Fruit fly (Drosophila melanogaster) ovary, adult (tissue): ENCODE results near the gene Cpr23B.

ENCODE experiments used
- CG17801 ChIP-seq: fragments of 200-800 bp; optimal IDR thresholded peaks from 2 replicates; lab custom pipeline; 2019; ENCODE audit warnings: missing biosample characterization, mild to moderate bottlenecking, missing genetic modification characterization, moderate library complexity; ENCODE audit not compliant: partially characterized antibody

Cpr23B gene

dm6 chr2L:2882968-2883702 lies 44.9 kb downstream of the Cpr23B start:
- TF ChIP-seq CG17801 (GFP tag; lab: Kevin White, UChicago) = no peak

dm6 chr2L:2883703-2884294 lies 45.6 kb downstream of the Cpr23B start:
- no peak for TF ChIP-seq CG17801 (GFP tag; lab: Kevin White, UChicago)

dm6 chr2L:2884683-2885502 lies 46.7 kb downstream of the Cpr23B start:
- peak; percentile 65 for TF ChIP-seq CG17801 (GFP tag; lab: Kevin White, UChicago)

- TF ChIP-seq CG17801 (GFP tag; lab: Kevin White, UChicago) = peak; percentile 46
Measured at dm6 chr2L:2885503-2886225, 47.5 kb downstream of the Cpr23B start, which contains the start of the genes NTPase and lilli. Gene NTPase, minus strand, starts transcription at chr2L:2885850. Gene lilli, plus strand, starts transcription at chr2L:2885929.

DNA sequence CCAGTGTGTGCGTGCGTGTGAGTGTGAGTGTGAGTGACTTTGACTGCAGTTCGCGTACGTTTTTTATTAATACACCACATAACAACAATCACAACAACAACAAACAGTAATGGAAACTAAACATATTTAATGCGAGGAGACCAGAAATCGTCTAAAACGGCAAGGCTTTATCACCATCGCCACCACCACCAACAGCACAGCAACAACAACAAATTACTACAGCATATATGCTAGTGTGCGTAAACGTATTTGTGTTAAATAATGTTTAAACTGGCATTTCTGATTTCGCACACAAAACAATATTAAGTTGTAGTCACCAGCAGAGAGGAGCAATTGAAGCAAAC lies 48.0 kb downstream of the Cpr23B start:
- no peak for TF ChIP-seq CG17801 (GFP tag; lab: Kevin White, UChicago)

DNA sequence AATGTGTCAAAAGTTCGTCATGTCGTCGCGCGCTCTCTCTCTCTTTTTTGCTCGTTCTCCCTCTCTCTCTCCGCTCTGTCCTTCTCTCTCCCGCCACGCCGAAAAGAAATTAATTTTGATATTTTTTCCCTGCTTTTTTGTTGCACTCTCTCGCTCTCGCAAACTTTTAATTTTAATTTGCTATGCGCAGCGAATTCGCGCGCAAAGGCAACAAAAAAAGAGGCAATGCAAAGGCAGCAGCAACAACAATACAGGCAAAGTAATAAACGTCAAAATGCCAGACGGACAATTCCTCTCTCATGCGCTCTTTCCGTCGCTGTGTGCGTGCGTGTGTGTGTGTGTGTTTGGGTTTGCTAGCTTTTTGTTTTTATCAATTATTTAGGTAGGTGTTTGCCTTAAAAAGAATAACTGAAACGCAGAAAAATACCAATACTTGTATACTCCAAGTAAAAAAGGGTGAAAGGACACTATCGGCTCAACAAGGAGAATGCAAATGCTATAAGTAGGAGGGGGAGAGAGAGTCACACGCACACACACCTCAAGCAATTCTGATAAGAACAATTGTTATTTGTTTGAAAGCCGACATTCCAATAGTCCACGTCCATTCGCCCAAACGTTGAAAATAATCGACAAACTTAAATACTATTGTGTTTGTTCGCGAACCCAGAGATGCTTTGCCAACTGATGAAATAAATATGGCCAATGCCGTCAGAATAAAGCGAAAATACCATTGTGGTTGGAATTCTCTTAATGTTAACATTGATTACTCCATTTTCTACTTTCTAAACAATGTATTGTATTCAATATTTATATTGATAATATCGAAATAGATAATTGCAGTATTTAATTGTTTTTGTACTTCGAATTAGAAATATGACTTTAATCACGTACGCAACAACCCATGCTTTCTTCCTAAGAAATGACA lies 48.7 kb downstream of the Cpr23B start:
- peak; percentile 13 for TF ChIP-seq CG17801 (GFP tag; lab: Kevin White, UChicago)

dm6 chr2L:2887760-2888600 lies 49.8 kb downstream of the Cpr23B start:
- TF ChIP-seq CG17801 (GFP tag; lab: Kevin White, UChicago) = no peak

dm6 chr2L:2888859-2889443 lies 50.7 kb downstream of the Cpr23B start:
- TF ChIP-seq CG17801 (GFP tag; lab: Kevin White, UChicago) = no peak
